Worm (Caenorhabditis elegans) whole organism, early embryonic: ENCODE measurements around the gene pph-4.2.
"Not testable (repeated sequence)": the region's sequence is repeated elsewhere in the genome, so short reads cannot be mapped to it uniquely, and the experiment has no call there.

ENCODE experiments used
- B0310.2 ChIP-seq: sonication (generic microtip); optimal IDR thresholded peaks from 2 replicates; lab custom pipeline; 2016; ENCODE audit warnings: mild to moderate bottlenecking, missing genetic modification characterization, missing compliant biosample characterization
- F13C5.2 ChIP-seq: sonication (generic microtip); optimal IDR thresholded peaks from 2 replicates; lab custom pipeline; 2017; ENCODE audit warnings: mild to moderate bottlenecking, missing genetic modification characterization, inconsistent platforms, missing compliant biosample characterization
- aly-1 ChIP-seq: sonication (generic microtip); optimal IDR thresholded peaks from 2 replicates; lab custom pipeline; 2016; ENCODE audit warnings: missing genetic modification characterization, missing compliant biosample characterization
- ama-1 ChIP-seq: fragments of 150-350 bp; optimal IDR thresholded peaks from 2 replicates; lab custom pipeline; 2014
- ceh-13 ChIP-seq: fragments of 200-800 bp; sonication (Bioruptor generic); optimal IDR thresholded peaks from 2 replicates; lab custom pipeline; 2018; ENCODE audit warnings: mild to moderate bottlenecking, missing genetic modification characterization, missing compliant biosample characterization
- ceh-36 ChIP-seq: sonication (generic microtip); optimal IDR thresholded peaks from 2 replicates; lab custom pipeline; 2016; ENCODE audit warnings: missing genetic modification characterization, inconsistent platforms, missing compliant biosample characterization
- ets-7 ChIP-seq: sonication (generic microtip); optimal IDR thresholded peaks from 2 replicates; lab custom pipeline; 2016; ENCODE audit warnings: missing genotype, missing genetic modification characterization, missing compliant biosample characterization
- flt-1 ChIP-seq: fragments of 200-800 bp; sonication (Bioruptor generic); IDR thresholded peaks from 2 replicates; pipeline ENCODE4 v1.3.6; 2022; ENCODE audit warnings: missing genetic modification characterization, missing compliant biosample characterization
- hmbx-1 ChIP-seq: sonication (generic microtip); optimal IDR thresholded peaks from 2 replicates; lab custom pipeline; 2016; ENCODE audit warnings: mild to moderate bottlenecking, missing genetic modification characterization, missing compliant biosample characterization
- hmg-4 ChIP-seq: fragments of 200-800 bp; sonication (Bioruptor generic); optimal IDR thresholded peaks from 2 replicates; lab custom pipeline; 2018; ENCODE audit warnings: mild to moderate bottlenecking, missing genetic modification characterization, missing compliant biosample characterization
- hnd-1 ChIP-seq: sonication (generic microtip); optimal IDR thresholded peaks from 2 replicates; lab custom pipeline; 2016; ENCODE audit warnings: missing genetic modification characterization, missing compliant biosample characterization
- pes-1 ChIP-seq: fragments of 200-800 bp; sonication (Bioruptor generic); IDR thresholded peaks from 2 replicates; pipeline ENCODE4 v1.3.6; 2022; ENCODE audit warnings: missing genetic modification reagents, missing genetic modification characterization, missing compliant biosample characterization
- scrt-1 ChIP-seq: fragments of 200-800 bp; sonication (Bioruptor generic); IDR thresholded peaks from 2 replicates; pipeline ENCODE4 v1.3.6; 2022; ENCODE audit warnings: missing genetic modification characterization, missing compliant biosample characterization
- sea-1 ChIP-seq: fragments of 200-800 bp; sonication (Bioruptor generic); conservative IDR thresholded peaks from 2 replicates; pipeline ENCODE4 v1.3.6; 2022; ENCODE audit warnings: missing genetic modification characterization, missing compliant biosample characterization
- tbx-11 ChIP-seq: fragments of 200-800 bp; sonication (Bioruptor generic); IDR thresholded peaks from 2 replicates; pipeline ENCODE4 v1.3.6; 2022; ENCODE audit warnings: missing genetic modification characterization, missing compliant biosample characterization
- tbx-37 ChIP-seq: fragments of 200-800 bp; sonication (Bioruptor generic); conservative IDR thresholded peaks from 2 replicates; pipeline ENCODE4 v1.3.6; 2022; ENCODE audit warnings: missing genetic modification reagents, missing genetic modification characterization, missing compliant biosample characterization
- tra-4 ChIP-seq: sonication (generic microtip); optimal IDR thresholded peaks from 2 replicates; lab custom pipeline; 2017; ENCODE audit warnings: missing genetic modification characterization, missing compliant biosample characterization

pph-4.2 gene

DNA sequence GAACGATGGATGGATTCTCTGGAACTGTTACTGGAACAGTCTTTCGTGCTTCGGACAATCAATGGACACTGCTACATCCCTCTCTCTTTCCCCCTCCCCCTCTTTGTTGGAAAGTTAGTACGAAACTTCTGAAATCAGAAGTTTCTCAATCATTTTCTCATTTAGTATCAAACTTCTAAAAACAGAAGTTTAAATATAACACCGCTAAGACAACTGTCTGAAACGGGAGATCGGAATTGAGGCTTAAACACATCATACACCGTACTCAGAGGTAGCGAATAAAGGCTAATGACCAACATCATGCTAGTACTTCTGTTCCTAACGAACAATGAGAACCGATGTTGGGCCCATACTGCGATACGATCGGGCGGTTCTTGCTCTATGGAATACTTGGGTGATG is 9.5 kb upstream of the pph-4.2 start, which contains the start of gene Y49E10.30:
Gene Y49E10.30, plus strand, starts transcription at position 301 of the 400 bp plus-strand sequence.
- not testable (repeated sequence) for TF ChIP-seq ceh-13 (GFP tag; lab: Kevin White, UChicago); tra-4 (tag; lab: Kevin White, UChicago); ceh-36 (tag; lab: Kevin White, UChicago)

DNA sequence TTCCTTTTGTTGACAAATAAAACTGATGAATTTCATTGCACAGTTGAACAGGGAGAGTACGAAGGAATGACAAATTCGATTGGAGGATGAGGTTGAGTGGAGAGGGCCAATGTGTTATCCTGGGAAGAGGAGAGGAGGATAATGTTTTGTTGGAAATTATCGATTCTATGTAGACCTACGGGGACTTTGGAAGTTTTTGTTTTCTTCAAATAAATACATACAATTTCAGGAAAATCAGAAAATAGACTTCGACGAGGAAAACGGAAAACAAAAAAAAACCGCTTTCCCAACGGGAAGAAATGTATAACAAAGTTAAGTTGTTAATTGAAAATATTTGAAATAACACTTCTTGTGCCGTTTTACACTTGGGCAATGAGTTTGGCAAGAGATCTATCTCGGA is 6.7 kb upstream of the pph-4.2 start, which contains the start of gene Y49E10.4:
Gene Y49E10.4, minus strand, starts transcription at position 101 of the 400 bp plus-strand sequence.
- TF ChIP-seq flt-1; tbx-37 (GFP tag; lab: Robert Waterston, UW); F13C5.2 (tag; lab: Kevin White, UChicago): not testable (repeated sequence)

DNA sequence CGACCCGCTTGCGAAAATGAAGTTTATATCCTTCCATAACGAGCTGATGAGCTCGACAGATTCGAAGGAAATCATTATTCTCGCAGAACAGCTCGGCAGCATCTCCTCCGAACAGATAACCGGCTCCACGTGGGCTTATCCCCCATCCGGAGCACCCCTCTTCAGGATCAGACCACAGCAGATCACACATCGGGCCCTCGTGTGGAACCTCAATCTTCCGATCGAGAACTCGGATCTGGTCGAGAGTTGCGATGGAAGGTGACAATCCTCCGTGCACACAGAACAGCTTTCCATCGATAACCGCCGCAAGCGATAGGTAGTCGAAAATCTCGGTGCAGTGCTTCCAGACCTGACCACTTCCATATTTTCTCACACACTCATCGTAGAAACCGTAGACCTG is 1.4 kb downstream of the pph-4.2 start:
- TF ChIP-seq pes-1 (no peak), F13C5.2 (tag; lab: Kevin White, UChicago) (no peak), ets-7 (tag; lab: Kevin White, UChicago) (no peak), hmbx-1 (tag; lab: Kevin White, UChicago) (no peak), tbx-11 (GFP tag; lab: Robert Waterston, UW) (no peak), ceh-13 (GFP tag; lab: Kevin White, UChicago) (no peak), scrt-1 (no peak), B0310.2 (no peak), flt-1 (no peak), sea-1 (GFP tag; lab: Robert Waterston, UW) (no peak), ceh-36 (tag; lab: Kevin White, UChicago) (no peak), tra-4 (tag; lab: Kevin White, UChicago) (no peak), tbx-37 (GFP tag; lab: Robert Waterston, UW) (no peak), hnd-1 (tag; lab: Kevin White, UChicago) (no peak), aly-1 (tag; lab: Kevin White, UChicago) (no peak)

DNA sequence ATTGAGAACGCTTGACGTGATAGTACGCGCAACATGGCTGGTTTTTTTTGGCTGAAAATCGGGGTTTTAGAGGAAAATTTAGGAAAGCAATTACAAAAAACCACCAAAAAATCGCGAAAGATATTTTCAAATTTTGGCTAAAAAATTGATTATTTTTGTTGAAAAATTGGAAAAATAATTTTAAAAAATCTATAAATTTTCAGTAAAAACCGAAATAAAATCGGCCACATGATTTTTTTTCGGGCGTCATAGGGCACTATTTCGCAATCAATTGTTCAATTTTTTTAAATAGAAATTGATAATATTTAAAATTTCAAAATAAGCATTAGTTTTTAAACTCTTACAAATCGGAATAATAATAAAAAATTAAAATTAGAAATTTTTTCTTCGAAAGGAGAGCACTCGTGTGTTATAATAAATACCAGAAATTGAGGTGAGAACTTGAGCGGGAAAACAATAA is 3.2 kb downstream of the pph-4.2 start, which contains the start of gene glrx-5:
Gene glrx-5, minus strand, starts transcription at position 51 of the 460 bp plus-strand sequence.
- TF ChIP-seq tbx-37 (GFP tag; lab: Robert Waterston, UW) (no peak), B0310.2 (no peak), flt-1 (no peak), ceh-36 (tag; lab: Kevin White, UChicago) (no peak)

DNA sequence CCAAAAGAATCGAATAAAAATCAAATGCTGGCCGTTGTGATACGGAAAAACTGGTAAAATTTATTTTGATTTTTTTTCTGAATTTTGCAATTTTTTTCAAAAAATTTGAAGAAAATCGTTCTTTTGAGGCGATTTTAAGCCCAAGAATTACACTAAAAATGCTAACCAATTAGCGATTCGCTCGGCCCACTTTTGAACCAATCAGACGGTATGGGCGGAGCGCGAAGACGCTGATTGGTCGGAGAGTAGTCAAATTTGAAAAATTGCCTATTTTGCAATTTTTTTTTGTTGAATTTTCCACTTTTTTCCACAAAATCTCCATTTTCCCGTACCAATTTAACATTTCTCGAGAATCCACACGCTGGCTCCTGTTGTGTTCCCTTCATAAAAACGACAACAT is 3.7 kb downstream of the pph-4.2 start:
- TF ChIP-seq pes-1 (no peak), F13C5.2 (tag; lab: Kevin White, UChicago) (no peak), B0310.2 (no peak), ceh-13 (GFP tag; lab: Kevin White, UChicago) (no peak), tra-4 (tag; lab: Kevin White, UChicago) (no peak), hmbx-1 (tag; lab: Kevin White, UChicago) (no peak), ceh-36 (tag; lab: Kevin White, UChicago) (no peak), hmg-4 (no peak), tbx-37 (GFP tag; lab: Robert Waterston, UW) (no peak), sea-1 (GFP tag; lab: Robert Waterston, UW) (no peak)

DNA sequence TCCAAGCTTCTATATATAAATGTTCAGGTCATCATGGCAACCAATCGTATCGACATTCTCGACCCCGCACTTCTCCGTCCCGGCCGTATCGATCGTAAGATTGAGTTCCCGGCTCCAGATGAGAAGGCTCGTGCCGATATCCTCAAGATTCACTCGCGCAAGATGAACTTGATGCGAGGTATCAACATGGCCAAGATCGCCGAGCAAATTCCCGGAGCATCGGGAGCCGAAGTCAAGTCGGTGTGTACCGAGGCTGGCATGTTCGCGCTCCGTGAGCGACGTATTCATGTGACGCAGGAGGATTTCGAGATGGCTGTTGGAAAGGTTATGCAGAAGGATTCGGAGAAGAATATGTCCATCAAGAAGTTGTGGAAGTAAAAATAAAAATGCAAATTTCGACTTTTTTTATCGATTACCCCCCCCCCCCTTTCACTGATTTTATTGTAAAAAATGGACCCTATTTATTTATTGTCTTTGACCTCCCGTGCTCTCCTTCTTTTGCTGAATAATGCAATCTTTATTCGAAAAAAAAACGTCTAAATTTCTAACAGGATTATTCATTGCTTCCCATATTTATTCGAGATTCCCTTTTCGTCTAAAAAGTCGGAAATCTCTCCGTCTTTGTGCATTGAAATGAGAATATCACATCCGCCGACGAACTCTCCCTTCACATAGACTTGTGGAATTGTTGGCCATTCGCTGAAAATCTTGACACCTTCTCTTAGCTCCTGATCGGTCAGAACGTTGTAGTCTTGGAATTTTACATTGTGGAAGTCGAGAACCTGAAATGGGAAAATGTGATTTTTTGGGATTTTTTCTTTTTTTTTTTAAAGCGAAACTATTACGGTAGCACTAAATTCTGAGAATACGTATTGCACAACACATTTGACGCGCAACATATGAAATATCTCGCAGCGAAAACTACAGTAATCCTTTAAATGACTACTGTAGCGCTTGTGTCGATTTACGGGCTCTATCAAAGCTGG is 4.7 kb downstream of the pph-4.2 start:
- TF ChIP-seq sea-1 (GFP tag; lab: Robert Waterston, UW) (no peak), ama-1 (no peak), tbx-11 (GFP tag; lab: Robert Waterston, UW) (no peak), B0310.2 (no peak), scrt-1 (no peak), tra-4 (tag; lab: Kevin White, UChicago) (no peak), ceh-36 (tag; lab: Kevin White, UChicago) (no peak), ets-7 (tag; lab: Kevin White, UChicago) (no peak), aly-1 (tag; lab: Kevin White, UChicago) (no peak)

DNA sequence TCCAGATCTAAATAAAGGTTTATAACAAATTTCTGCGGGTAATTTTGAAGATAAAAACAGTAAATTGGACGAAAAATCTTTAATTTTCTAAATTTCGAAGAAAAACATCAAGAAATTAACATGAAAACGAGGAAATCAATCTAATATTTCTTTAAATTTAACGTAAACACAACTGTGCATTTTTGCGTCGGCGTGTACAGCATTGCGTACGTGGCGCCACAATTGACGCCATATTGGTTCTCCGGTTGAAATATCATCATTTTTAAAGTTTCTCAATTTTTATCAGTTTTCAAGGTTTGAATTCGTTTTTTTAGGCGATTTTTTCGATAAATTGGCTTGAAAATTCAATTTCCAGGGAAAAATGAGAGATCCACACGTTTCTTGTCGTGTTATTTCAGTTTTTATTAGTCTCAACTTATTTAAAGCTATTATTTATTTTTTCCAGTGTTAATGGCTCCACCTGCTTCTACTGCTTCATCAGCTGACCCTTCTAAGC is 7.0 kb downstream of the pph-4.2 start, which contains the start of gene rpt-6:
Gene rpt-6, plus strand, starts transcription at position 446 of the 496 bp plus-strand sequence.
- no peak for TF ChIP-seq F13C5.2 (tag; lab: Kevin White, UChicago)
- TF ChIP-seq sea-1 (GFP tag; lab: Robert Waterston, UW): no peak
- no peak for TF ChIP-seq hnd-1 (tag; lab: Kevin White, UChicago)
- no peak for TF ChIP-seq aly-1 (tag; lab: Kevin White, UChicago)
- TF ChIP-seq pes-1: no peak
- TF ChIP-seq ceh-36 (tag; lab: Kevin White, UChicago): no peak
- TF ChIP-seq hmbx-1 (tag; lab: Kevin White, UChicago): no peak
- TF ChIP-seq hmg-4: no peak
- TF ChIP-seq B0310.2: no peak
- TF ChIP-seq ama-1: no peak
- no peak for TF ChIP-seq tra-4 (tag; lab: Kevin White, UChicago)
- no peak for TF ChIP-seq ets-7 (tag; lab: Kevin White, UChicago)
- no peak for TF ChIP-seq scrt-1
- no peak for TF ChIP-seq ceh-13 (GFP tag; lab: Kevin White, UChicago)
- no peak for TF ChIP-seq tbx-11 (GFP tag; lab: Robert Waterston, UW)
- no peak for TF ChIP-seq flt-1
- no peak for TF ChIP-seq tbx-37 (GFP tag; lab: Robert Waterston, UW)
